Fruit fly (Drosophila melanogaster) whole organism, embryonic: Measurements from ENCODE around the gene CG8907.

Experiments
- ATbp ChIP-seq: fragments of 200-800 bp; sonication (Bioruptor generic); optimal IDR thresholded peaks from 2 replicates; lab custom pipeline; 2017; ENCODE audit warnings: missing biosample characterization, mild to moderate bottlenecking, missing genetic modification characterization, missing genetic modification reagents
- Atf-2 ChIP-seq: fragments of 200-800 bp; sonication (Bioruptor generic); optimal IDR thresholded peaks from 2 replicates; lab custom pipeline; 2016; ENCODE audit warnings: missing biosample characterization, missing genetic modification characterization
- Awh ChIP-seq: fragments of 200-800 bp; sonication (Bioruptor generic); IDR thresholded peaks from 2 replicates; pipeline ENCODE4, ENCODE4 v1.3.6; 2022; ENCODE audit warnings: missing biosample characterization, missing genetic modification characterization
- Bteb2 ChIP-seq: fragments of 200-800 bp; sonication (Bioruptor generic); optimal IDR thresholded peaks from 2 replicates; lab custom pipeline; 2016; ENCODE audit warnings: missing biosample characterization, missing genetic modification characterization
- CG11695 ChIP-seq: fragments of 200-800 bp; sonication (Bioruptor generic); IDR thresholded peaks from 3 replicates; pipeline ENCODE4 v1.3.6; 2022; ENCODE audit warnings: missing biosample characterization, missing genetic modification characterization
- CG12236 ChIP-seq: fragments of 200-800 bp; sonication (Bioruptor generic); optimal IDR thresholded peaks from 2 replicates; lab custom pipeline; 2016; ENCODE audit warnings: missing biosample characterization, missing genetic modification characterization
- CG13296 ChIP-seq: fragments of 200-800 bp; sonication (Bioruptor generic); optimal IDR thresholded peaks from 3 replicates; lab custom pipeline; 2018; ENCODE audit warnings: missing biosample characterization, mild to moderate bottlenecking, missing genetic modification characterization
- CG13424 ChIP-seq: fragments of 200-800 bp; sonication (Bioruptor generic); optimal IDR thresholded peaks from 2 replicates; lab custom pipeline; 2019; ENCODE audit warnings: missing biosample characterization, mild to moderate bottlenecking, missing genetic modification characterization, moderate library complexity
- CG14050 ChIP-seq: fragments of 200-800 bp; sonication (Bioruptor generic); IDR thresholded peaks from 3 replicates; pipeline ENCODE4 v1.3.6; 2022; ENCODE audit warnings: missing biosample characterization, missing genetic modification characterization
- CG16779 ChIP-seq: fragments of 200-800 bp; sonication (Bioruptor generic); IDR thresholded peaks from 2 replicates; pipeline ENCODE4 v1.3.6; 2022; ENCODE audit warnings: missing biosample characterization, missing genetic modification characterization
- CG17361 ChIP-seq: fragments of 200-800 bp; sonication (Bioruptor generic); IDR thresholded peaks from 3 replicates; pipeline ENCODE4 v1.3.6; 2022; ENCODE audit warnings: missing biosample characterization, missing genetic modification characterization
- CG17385 ChIP-seq: fragments of 200-800 bp; sonication (Bioruptor generic); optimal IDR thresholded peaks from 3 replicates; lab custom pipeline; 2018; ENCODE audit warnings: missing biosample characterization, mild to moderate bottlenecking, missing genetic modification characterization
- CG17912 ChIP-seq: fragments of 200-800 bp; sonication (Bioruptor generic); optimal IDR thresholded peaks from 2 replicates; lab custom pipeline; 2018; ENCODE audit warnings: missing biosample characterization, mild to moderate bottlenecking, missing genetic modification characterization
- CG2120 ChIP-seq: fragments of 200-800 bp; sonication (Bioruptor generic); optimal IDR thresholded peaks from 3 replicates; lab custom pipeline; 2016; ENCODE audit warnings: missing biosample characterization, missing genetic modification characterization
- CG32532 ChIP-seq: fragments of 200-800 bp; sonication (Bioruptor generic); IDR thresholded peaks from 2 replicates; pipeline ENCODE4 v1.3.6; 2022; ENCODE audit warnings: missing biosample characterization, missing genetic modification characterization
- CG3281 ChIP-seq: fragments of 200-800 bp; sonication (Bioruptor generic); optimal IDR thresholded peaks from 3 replicates; lab custom pipeline; 2017; ENCODE audit warnings: missing biosample characterization, mild to moderate bottlenecking, missing genetic modification characterization
- CG33557 ChIP-seq: fragments of 200-800 bp; sonication (Bioruptor generic); optimal IDR thresholded peaks from 2 replicates; lab custom pipeline; 2019; ENCODE audit warnings: missing biosample characterization, mild to moderate bottlenecking, missing genetic modification characterization, moderate library complexity
- CG34422 ChIP-seq: fragments of 200-800 bp; sonication (Bioruptor generic); IDR thresholded peaks from 3 replicates; pipeline ENCODE4 v1.3.6; 2022; ENCODE audit warnings: missing biosample characterization, missing genetic modification characterization
- CG4328 ChIP-seq: fragments of 200-800 bp; sonication (Bioruptor generic); optimal IDR thresholded peaks from 3 replicates; lab custom pipeline; 2017; ENCODE audit warnings: missing biosample characterization, missing genetic modification reagents, missing genetic modification characterization
- CG4707 ChIP-seq: fragments of 200-800 bp; sonication (Bioruptor generic); optimal IDR thresholded peaks from 2 replicates; lab custom pipeline; 2018; ENCODE audit warnings: missing biosample characterization, mild to moderate bottlenecking, missing genetic modification characterization, moderate library complexity
- CG6654 ChIP-seq: fragments of 200-800 bp; sonication (Bioruptor generic); optimal IDR thresholded peaks from 2 replicates; lab custom pipeline; 2017; ENCODE audit warnings: missing biosample characterization, mild to moderate bottlenecking, missing genetic modification characterization
- CG6765 ChIP-seq: fragments of 200-800 bp; sonication (Bioruptor generic); optimal IDR thresholded peaks from 3 replicates; lab custom pipeline; 2017; ENCODE audit warnings: missing biosample characterization, mild to moderate bottlenecking, missing genetic modification characterization
- CG8359 ChIP-seq: fragments of 200-800 bp; sonication (Bioruptor generic); optimal IDR thresholded peaks from 2 replicates; lab custom pipeline; 2017; ENCODE audit warnings: missing biosample characterization, mild to moderate bottlenecking, missing genetic modification characterization, borderline replicate concordance
- Camta ChIP-seq: fragments of 200-800 bp; sonication (Bioruptor generic); optimal IDR thresholded peaks from 2 replicates; lab custom pipeline; 2016; ENCODE audit warnings: missing biosample characterization, missing genetic modification characterization
- CkIIα-i1 ChIP-seq: fragments of 200-800 bp; sonication (Bioruptor generic); IDR thresholded peaks from 2 replicates; pipeline ENCODE4 v1.3.6; 2022; ENCODE audit warnings: missing biosample characterization, missing genetic modification characterization
- Dip3 ChIP-seq: fragments of 200-800 bp; sonication (Bioruptor generic); optimal IDR thresholded peaks from 3 replicates; lab custom pipeline; 2016; ENCODE audit warnings: missing biosample characterization, missing genetic modification characterization
- Dref ChIP-seq: fragments of 200-800 bp; sonication (Bioruptor generic); IDR thresholded peaks from 2 replicates; pipeline ENCODE4 v1.3.6; 2022; ENCODE audit warnings: missing biosample characterization, missing genetic modification characterization
- ERR ChIP-seq: fragments of 200-800 bp; sonication (Bioruptor generic); optimal IDR thresholded peaks from 2 replicates; lab custom pipeline; 2016; ENCODE audit warnings: missing biosample characterization, missing genetic modification characterization
- H2.0 ChIP-seq: fragments of 200-800 bp; sonication (Bioruptor generic); IDR thresholded peaks from 2 replicates; pipeline ENCODE4 v1.3.6; 2022; ENCODE audit warnings: missing biosample characterization, missing genetic modification characterization
- Hmx ChIP-seq: fragments of 200-800 bp; sonication (Bioruptor generic); optimal IDR thresholded peaks from 2 replicates; lab custom pipeline; 2016; ENCODE audit warnings: missing biosample characterization, missing genetic modification characterization
- MTF-1 ChIP-seq: fragments of 200-800 bp; sonication (Bioruptor generic); optimal IDR thresholded peaks from 2 replicates; lab custom pipeline; 2018; ENCODE audit warnings: missing biosample characterization, mild to moderate bottlenecking, missing genetic modification characterization, borderline replicate concordance
- NfI ChIP-seq: fragments of 200-800 bp; sonication (Bioruptor generic); optimal IDR thresholded peaks from 3 replicates; lab custom pipeline; 2018; ENCODE audit warnings: missing biosample characterization, mild to moderate bottlenecking, missing genetic modification characterization, moderate library complexity
- Oli ChIP-seq: fragments of 200-800 bp; sonication (Bioruptor generic); optimal IDR thresholded peaks from 2 replicates; lab custom pipeline; 2018; ENCODE audit warnings: missing biosample characterization, mild to moderate bottlenecking, missing genetic modification characterization, moderate library complexity
- Scr ChIP-seq: fragments of 200-800 bp; sonication (Bioruptor generic); IDR thresholded peaks from 2 replicates; pipeline ENCODE4 v1.3.6; 2022; ENCODE audit warnings: missing biosample characterization, missing genetic modification characterization; ENCODE audit not compliant: partially characterized antibody
- Six4 ChIP-seq: fragments of 200-800 bp; sonication (Bioruptor generic); optimal IDR thresholded peaks from 2 replicates; lab custom pipeline; 2016; ENCODE audit warnings: missing biosample characterization, missing genetic modification characterization
- Vsx1 ChIP-seq: fragments of 200-800 bp; sonication (Bioruptor generic); optimal IDR thresholded peaks from 2 replicates; lab custom pipeline; 2017; ENCODE audit warnings: missing biosample characterization, mild to moderate bottlenecking, missing genetic modification characterization, missing genetic modification reagents
- Xbp1 ChIP-seq: fragments of 200-800 bp; sonication (Bioruptor generic); optimal IDR thresholded peaks from 3 replicates; lab custom pipeline; 2016; ENCODE audit warnings: missing biosample characterization, mild to moderate bottlenecking, missing genetic modification characterization
- YL-1 ChIP-seq: fragments of 200-800 bp; sonication (Bioruptor generic); optimal IDR thresholded peaks from 3 replicates; lab custom pipeline; 2017; ENCODE audit warnings: missing biosample characterization, mild to moderate bottlenecking, missing genetic modification characterization
- amos ChIP-seq: fragments of 200-800 bp; sonication (Bioruptor generic); IDR thresholded peaks from 2 replicates; pipeline ENCODE4 v1.3.6; 2022; ENCODE audit warnings: missing biosample characterization, missing genetic modification characterization; ENCODE audit not compliant: partially characterized antibody
- dmrt99B ChIP-seq: fragments of 200-800 bp; sonication (Bioruptor generic); optimal IDR thresholded peaks from 2 replicates; lab custom pipeline; 2018; ENCODE audit warnings: missing biosample characterization, mild to moderate bottlenecking, missing genetic modification characterization, moderate library complexity
- esg ChIP-seq: fragments of 200-800 bp; sonication (Bioruptor generic); conservative IDR thresholded peaks from 2 replicates; pipeline ENCODE4 v1.3.6; 2022; ENCODE audit warnings: missing biosample characterization, missing genetic modification characterization
- eve ChIP-seq, 2 experiments: fragments of >200 bp; optimal IDR thresholded peaks; 2 replicates each; lab custom pipeline; 2017; ENCODE audit warnings: missing biosample characterization in 2 of 2, missing genetic modification characterization in 2 of 2
- gem ChIP-seq: fragments of 200-800 bp; sonication (Bioruptor generic); optimal IDR thresholded peaks from 2 replicates; lab custom pipeline; 2019; ENCODE audit warnings: missing biosample characterization, mild to moderate bottlenecking, missing genetic modification characterization, moderate library complexity
- grau ChIP-seq: fragments of 200-800 bp; optimal IDR thresholded peaks from 3 replicates; lab custom pipeline; 2019; ENCODE audit warnings: missing biosample characterization, mild to moderate bottlenecking, missing genetic modification characterization, moderate library complexity
- ham ChIP-seq: fragments of 200-800 bp; sonication (Bioruptor generic); IDR thresholded peaks from 2 replicates; pipeline ENCODE4 v1.3.6; 2022; ENCODE audit warnings: missing biosample characterization, missing genetic modification characterization
- lbe ChIP-seq: fragments of 200-800 bp; sonication (Bioruptor generic); optimal IDR thresholded peaks from 2 replicates; lab custom pipeline; 2016; ENCODE audit warnings: missing biosample characterization, mild to moderate bottlenecking, missing genetic modification characterization
- pho ChIP-seq: fragments of 200-800 bp; sonication (Bioruptor generic); optimal IDR thresholded peaks from 2 replicates; lab custom pipeline; 2016; ENCODE audit warnings: missing biosample characterization, missing genetic modification characterization
- pita ChIP-seq: fragments of 200-800 bp; sonication (Bioruptor generic); optimal IDR thresholded peaks from 2 replicates; lab custom pipeline; 2017; ENCODE audit warnings: missing biosample characterization, mild to moderate bottlenecking, missing genetic modification characterization
- ro ChIP-seq: fragments of 200-800 bp; sonication (Bioruptor generic); IDR thresholded peaks from 2 replicates; pipeline ENCODE4 v1.3.6; 2022; ENCODE audit warnings: missing biosample characterization, missing genetic modification characterization
- sim ChIP-seq: fragments of 200-800 bp; sonication (Bioruptor generic); IDR thresholded peaks from 2 replicates; pipeline ENCODE4 v1.3.6; 2022; ENCODE audit warnings: missing biosample characterization, missing genetic modification characterization
- ttk ChIP-seq: fragments of 200-800 bp; sonication (Bioruptor generic); IDR thresholded peaks from 2 replicates; pipeline ENCODE4 v2.1.2; 2022; ENCODE audit warnings: missing biosample characterization, missing genetic modification characterization

Gene CG8907

DNA sequence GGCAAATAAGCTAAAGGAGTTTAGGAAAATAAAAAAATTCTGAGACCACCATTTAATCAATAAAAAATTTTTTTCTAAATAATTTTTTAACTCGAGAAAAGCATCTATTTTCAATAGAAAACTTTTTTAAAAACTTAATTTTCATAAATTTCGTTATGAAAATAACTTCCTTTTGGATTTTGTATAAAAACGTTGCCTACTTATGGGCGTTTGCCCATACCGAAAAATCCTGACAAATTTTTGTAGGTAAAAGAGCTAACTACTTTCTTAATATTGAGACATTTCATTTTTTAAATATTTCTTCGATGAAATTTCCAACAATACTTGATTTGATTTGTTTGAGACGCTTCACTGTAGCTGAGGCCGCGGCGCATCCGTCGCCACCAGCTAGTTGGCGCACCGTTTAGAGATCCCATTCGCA, 52.2 kb downstream of the CG8907 start (continued):
- TF ChIP-seq MTF-1 = no peak
- peak; percentile 53 for TF ChIP-seq Xbp1 (GFP tag; lab: Kevin White, UChicago)
- peak; percentile 55 for TF ChIP-seq CG3281 (GFP tag; lab: Kevin White, UChicago)
- peak; percentile 60 for TF ChIP-seq CG13424 (tag; lab: Kevin White, UChicago)
- TF ChIP-seq CG4328 (GFP tag; lab: Kevin White, UChicago) = no peak
- TF ChIP-seq CG6654 = peak; percentile 31
- peak in 1 of 2 experiments; percentile 68 for TF ChIP-seq eve (GFP tag; optimal IDR thresholded peaks at IDR 0.05; lab: Kevin White, UChicago)
- no peak for TF ChIP-seq amos (GFP tag; lab: Robert Waterston, UW)
- no peak for TF ChIP-seq Camta (GFP tag; lab: Kevin White, UChicago)
- TF ChIP-seq YL-1 = no peak
- TF ChIP-seq CG14050 = no peak
- no peak for TF ChIP-seq CG16779 (GFP tag; lab: Robert Waterston, UW)
- TF ChIP-seq pho (GFP tag; lab: Kevin White, UChicago) = peak; percentile 24
- no peak for TF ChIP-seq Atf-2 (GFP tag; lab: Kevin White, UChicago)
- TF ChIP-seq CG17912 (GFP tag; lab: Kevin White, UChicago) = no peak
- no peak for TF ChIP-seq CG4707 (GFP tag; lab: Kevin White, UChicago)
- peak; percentile 11 for TF ChIP-seq ATbp (GFP tag; lab: Kevin White, UChicago)
- peak; percentile 71 for TF ChIP-seq Oli (tag; lab: Kevin White, UChicago)
- TF ChIP-seq Scr (GFP tag; lab: Robert Waterston, UW) = no peak
- no peak for TF ChIP-seq pita
- no peak for TF ChIP-seq lbe
- peak; percentile 14; the same call in 1 of the 2 replicates for TF ChIP-seq H2.0 (GFP tag; lab: Robert Waterston, UW)
- TF ChIP-seq CkIIα-i1 (GFP tag; lab: Robert Waterston, UW) = no peak
- 0 out of 2 replicates have a peak, but pooled peaks have one; percentile 23 for TF ChIP-seq esg (GFP tag; lab: Robert Waterston, UW)
- TF ChIP-seq CG8359 = no peak
- TF ChIP-seq Six4 = peak; percentile 47
- TF ChIP-seq grau (tag; lab: Kevin White, UChicago) = peak; percentile 91
- TF ChIP-seq CG32532 (GFP tag; lab: Robert Waterston, UW) = no peak
- TF ChIP-seq ttk (GFP tag; lab: Robert Waterston, UW) = no peak
- TF ChIP-seq sim (GFP tag; lab: Robert Waterston, UW) = no peak
- peak; percentile 50 for TF ChIP-seq CG17385 (GFP tag; lab: Kevin White, UChicago)
- peak; percentile 20 for TF ChIP-seq CG33557 (GFP tag; lab: Kevin White, UChicago)
- peak; percentile 72 for TF ChIP-seq gem (tag; lab: Kevin White, UChicago)
- TF ChIP-seq Awh = no peak
- peak; percentile 32 for TF ChIP-seq CG12236 (GFP tag; lab: Kevin White, UChicago)
- no peak for TF ChIP-seq CG11695
- TF ChIP-seq Hmx = no peak
- peak; percentile 24 for TF ChIP-seq Vsx1 (GFP tag; lab: Kevin White, UChicago)
- TF ChIP-seq ERR = no peak
- no peak for TF ChIP-seq CG6765 (GFP tag; lab: Kevin White, UChicago)
- TF ChIP-seq Dref = no peak
- no peak for TF ChIP-seq CG13296 (GFP tag; lab: Kevin White, UChicago)
- peak; percentile 63 for TF ChIP-seq CG2120 (GFP tag; lab: Kevin White, UChicago)
- TF ChIP-seq ro (GFP tag; lab: Robert Waterston, UW) = no peak
- 0 out of 3 replicates have a peak, but pooled peaks have one; percentile 28 for TF ChIP-seq CG34422 (GFP tag; lab: Robert Waterston, UW)
- no peak for TF ChIP-seq ham (GFP tag; lab: Robert Waterston, UW)
- peak; percentile 86 for TF ChIP-seq CG17361 (GFP tag; lab: Robert Waterston, UW)
- peak; percentile 30 for TF ChIP-seq Dip3 (GFP tag; lab: Kevin White, UChicago)
- peak; percentile 66 for TF ChIP-seq dmrt99B (tag; lab: Kevin White, UChicago)
- TF ChIP-seq NfI (GFP tag; lab: Kevin White, UChicago) = peak; percentile 12
- TF ChIP-seq Bteb2 (GFP tag; lab: Kevin White, UChicago) = peak; percentile 27
